Worm (Caenorhabditis elegans) whole organism, young adult: ENCODE results near the gene slc-25A10.

Experiments
- F22D6.2 ChIP-seq: sonication (generic microtip); optimal IDR thresholded peaks from 2 replicates; lab custom pipeline; 2016; ENCODE audit warnings: mild to moderate bottlenecking, missing genetic modification characterization, missing compliant biosample characterization
- F37B4.10 ChIP-seq: fragments of 200-800 bp; sonication (Bioruptor generic); IDR thresholded peaks from 2 replicates; pipeline ENCODE4 v1.3.6; 2022; ENCODE audit warnings: missing genetic modification characterization, missing compliant biosample characterization
- F57A8.1 ChIP-seq: fragments of 200-800 bp; sonication (Bioruptor generic); optimal IDR thresholded peaks from 2 replicates; lab custom pipeline; 2018; ENCODE audit warnings: mild to moderate bottlenecking, missing genetic modification characterization, moderate library complexity, missing compliant biosample characterization
- K11D2.4 ChIP-seq: fragments of 200-800 bp; sonication (Bioruptor generic); IDR thresholded peaks from 2 replicates; pipeline ENCODE4 v1.3.6; 2022; ENCODE audit warnings: missing genetic modification reagents, missing genetic modification characterization, missing compliant biosample characterization
- K12H6.12 ChIP-seq: fragments of 200-800 bp; sonication (Bioruptor generic); optimal IDR thresholded peaks from 2 replicates; lab custom pipeline; 2018; ENCODE audit warnings: mild to moderate bottlenecking, missing genetic modification characterization, missing compliant biosample characterization
- Y56A3A.18 ChIP-seq: fragments of 200-800 bp; sonication (Bioruptor generic); IDR thresholded peaks from 2 replicates; pipeline ENCODE4 v1.3.6; 2022; ENCODE audit warnings: missing genetic modification reagents, missing genetic modification characterization, missing compliant biosample characterization
- Y79H2A.3 ChIP-seq: fragments of 200-800 bp; sonication (Bioruptor generic); conservative IDR thresholded peaks from 2 replicates; pipeline ENCODE4 v1.3.6; 2022; ENCODE audit warnings: missing genetic modification reagents, missing genetic modification characterization, missing compliant biosample characterization
- akir-1 ChIP-seq: fragments of 200-800 bp; sonication (Bioruptor generic); optimal IDR thresholded peaks from 2 replicates; lab custom pipeline; 2018; ENCODE audit warnings: mild to moderate bottlenecking, missing genetic modification characterization, moderate library complexity, missing compliant biosample characterization
- ama-1 ChIP-seq, 3 experiments: fragments of 150-350 bp in 1 of 3; sonication (generic microtip) in 2 of 3; optimal IDR thresholded peaks; 2 replicates each; lab custom pipeline; 2014 to 2018; ENCODE audit warnings: missing biosample characterization in 2 of 3, missing genetic modification characterization in 2 of 3, missing genetic modification reagents in 2 of 3
- aptf-2 ChIP-seq: fragments of 200-800 bp; sonication (Bioruptor generic); conservative IDR thresholded peaks from 2 replicates; pipeline ENCODE4 v1.3.6; 2022; ENCODE audit warnings: missing genetic modification reagents, missing genetic modification characterization, missing compliant biosample characterization
- atf-7 ChIP-seq: sonication (generic microtip); optimal IDR thresholded peaks from 2 replicates; lab custom pipeline; 2017; ENCODE audit warnings: mild to moderate bottlenecking, missing genetic modification characterization, missing compliant biosample characterization
- attf-3 ChIP-seq: fragments of 200-800 bp; sonication (Bioruptor generic); conservative IDR thresholded peaks from 2 replicates; pipeline ENCODE4 v1.3.6; 2022; ENCODE audit warnings: missing genetic modification reagents, missing genetic modification characterization, missing compliant biosample characterization
- bed-1 ChIP-seq: fragments of 200-800 bp; sonication (Bioruptor generic); IDR thresholded peaks from 2 replicates; pipeline ENCODE4 v1.3.6; 2022; ENCODE audit warnings: missing genetic modification reagents, missing genetic modification characterization, missing compliant biosample characterization
- ccch-3 ChIP-seq: fragments of 200-800 bp; sonication (Bioruptor generic); optimal IDR thresholded peaks from 2 replicates; lab custom pipeline; 2018; ENCODE audit warnings: mild to moderate bottlenecking, missing genetic modification characterization, missing compliant biosample characterization
- ceh-27 ChIP-seq: fragments of 200-800 bp; sonication (Bioruptor generic); optimal IDR thresholded peaks from 2 replicates; lab custom pipeline; 2018; ENCODE audit warnings: mild to moderate bottlenecking, missing genetic modification characterization, moderate library complexity, missing compliant biosample characterization
- ceh-79 ChIP-seq: sonication (generic microtip); optimal IDR thresholded peaks from 2 replicates; lab custom pipeline; 2017; ENCODE audit warnings: mild to moderate bottlenecking, missing genetic modification characterization, missing compliant biosample characterization
- ceh-91 ChIP-seq: fragments of 200-800 bp; sonication (Bioruptor generic); IDR thresholded peaks from 2 replicates; pipeline ENCODE4 v1.3.6; 2022; ENCODE audit warnings: missing genetic modification reagents, missing genetic modification characterization, missing compliant biosample characterization
- die-1 ChIP-seq: sonication (generic microtip); optimal IDR thresholded peaks from 2 replicates; lab custom pipeline; 2016; ENCODE audit warnings: missing genotype, mild to moderate bottlenecking, missing genetic modification characterization, missing compliant biosample characterization
- dox-1 ChIP-seq: fragments of 200-800 bp; sonication (Bioruptor generic); IDR thresholded peaks from 2 replicates; pipeline ENCODE4 v1.3.6; 2022; ENCODE audit warnings: missing genetic modification reagents, missing genetic modification characterization, missing compliant biosample characterization
- egl-44 ChIP-seq: fragments of 200-800 bp; sonication (Bioruptor generic); IDR thresholded peaks from 2 replicates; pipeline ENCODE4 v1.3.6; 2022; ENCODE audit warnings: missing genetic modification reagents, missing genetic modification characterization, missing compliant biosample characterization
- fkh-3 ChIP-seq: sonication (generic microtip); optimal IDR thresholded peaks from 2 replicates; lab custom pipeline; 2016; ENCODE audit warnings: mild to moderate bottlenecking, missing genetic modification characterization, missing compliant biosample characterization
- hrde-1 ChIP-seq: sonication (generic microtip); optimal IDR thresholded peaks from 2 replicates; lab custom pipeline; 2016; ENCODE audit warnings: missing genetic modification characterization, mild to moderate bottlenecking, missing compliant biosample characterization, moderate library complexity, missing genotype, missing genetic modification reagents, borderline replicate concordance
- hsf-1 ChIP-seq: fragments of 200-800 bp; sonication (Bioruptor generic); IDR thresholded peaks from 2 replicates; pipeline ENCODE4 v1.3.6; 2022; ENCODE audit warnings: missing genetic modification reagents, missing genetic modification characterization, missing compliant biosample characterization
- lag-1 ChIP-seq: fragments of 200-800 bp; sonication (Bioruptor generic); IDR thresholded peaks from 2 replicates; pipeline ENCODE4 v1.3.6; 2022; ENCODE audit warnings: missing genetic modification reagents, missing genetic modification characterization, missing compliant biosample characterization
- lin-35 ChIP-seq, 3 experiments: fragments of 150-350 bp in 2 of 3; sonication (generic microtip) in 1 of 3; optimal IDR thresholded peaks; 2 replicates each; lab custom pipeline; 2014 to 2018; ENCODE audit warnings: missing biosample characterization in 3 of 3, missing genetic modification characterization in 3 of 3, missing genetic modification reagents in 3 of 3
- lin-40 ChIP-seq: sonication (generic microtip); optimal IDR thresholded peaks from 2 replicates; lab custom pipeline; 2016; ENCODE audit warnings: missing genetic modification characterization, mild to moderate bottlenecking, missing compliant biosample characterization, missing genotype, missing genetic modification reagents
- lir-1 ChIP-seq: fragments of 200-800 bp; sonication (Bioruptor generic); conservative IDR thresholded peaks from 2 replicates; pipeline ENCODE4 v1.3.6; 2022; ENCODE audit warnings: missing genetic modification reagents, missing genetic modification characterization, missing compliant biosample characterization
- lsl-1 ChIP-seq: fragments of 200-800 bp; sonication (Bioruptor generic); optimal IDR thresholded peaks from 2 replicates; lab custom pipeline; 2018; ENCODE audit warnings: mild to moderate bottlenecking, missing genetic modification characterization, moderate library complexity, missing compliant biosample characterization
- madf-10 ChIP-seq: sonication (generic microtip); optimal IDR thresholded peaks from 2 replicates; lab custom pipeline; 2016; ENCODE audit warnings: mild to moderate bottlenecking, missing genetic modification characterization, missing compliant biosample characterization
- madf-3 ChIP-seq: fragments of 200-800 bp; sonication (Bioruptor generic); IDR thresholded peaks from 2 replicates; pipeline ENCODE4 v1.3.6; 2022; ENCODE audit warnings: missing genetic modification reagents, missing genetic modification characterization, missing compliant biosample characterization
- mes-4 ChIP-seq: sonication (generic microtip); optimal IDR thresholded peaks from 2 replicates; lab custom pipeline; 2016; ENCODE audit warnings: missing genotype, missing genetic modification characterization, missing compliant biosample characterization
- pbrm-1 ChIP-seq: fragments of 200-800 bp; sonication (Bioruptor generic); IDR thresholded peaks from 2 replicates; pipeline ENCODE4 v1.3.6; 2022; ENCODE audit warnings: missing genetic modification reagents, missing genetic modification characterization, missing compliant biosample characterization
- sdz-38 ChIP-seq: sonication (generic microtip); optimal IDR thresholded peaks from 2 replicates; lab custom pipeline; 2016; ENCODE audit warnings: missing genotype, missing genetic modification characterization, missing compliant biosample characterization
- sea-2 ChIP-seq: fragments of 200-800 bp; sonication (Bioruptor generic); IDR thresholded peaks from 2 replicates; pipeline ENCODE4 v1.3.6; 2022; ENCODE audit warnings: missing genetic modification characterization, missing compliant biosample characterization
- snpc-3.4 ChIP-seq: sonication (generic microtip); optimal IDR thresholded peaks from 2 replicates; lab custom pipeline; 2017; ENCODE audit warnings: missing genetic modification characterization, mild to moderate bottlenecking, missing compliant biosample characterization, antibody characterized with exemption, moderate library complexity, missing genotype, missing genetic modification reagents
- snpc-4 ChIP-seq, 5 experiments: fragments of 150-350 bp in 1 of 5; sonication (generic microtip) in 4 of 5; optimal IDR thresholded peaks; 2 replicates each; lab custom pipeline; 2014 to 2018; ENCODE audit warnings: missing genetic modification characterization in 5 of 5, missing biosample characterization in 3 of 5, antibody characterized with exemption in 2 of 5, mild to moderate bottlenecking in 2 of 5, missing compliant biosample characterization in 2 of 5, missing genotype in 2 of 5, moderate library complexity in 2 of 5, missing genetic modification reagents in 1 of 5
- tbx-9 ChIP-seq: sonication (generic microtip); optimal IDR thresholded peaks from 2 replicates; lab custom pipeline; 2016; ENCODE audit warnings: borderline replicate concordance, missing genetic modification characterization, inconsistent platforms, missing compliant biosample characterization
- ztf-6 ChIP-seq: fragments of 200-800 bp; sonication (Bioruptor generic); IDR thresholded peaks from 2 replicates; pipeline ENCODE4 v1.3.6; 2022; ENCODE audit warnings: missing genetic modification reagents, missing genetic modification characterization, missing compliant biosample characterization

The slc-25A10 gene

ce11 chrX:6702249-6702648 lies 23.2 kb downstream of the slc-25A10 start, which contains the start of gene acr-2:
Gene acr-2 (plus strand): TSS chrX:6702549.
- TF ChIP-seq K11D2.4 (GFP tag; lab: Robert Waterston, UW) (0 out of 2 replicates have a peak, but pooled peaks have one; percentile 20), hsf-1 (0 out of 2 replicates have a peak, but pooled peaks have one; percentile 33), sea-2 (GFP tag; lab: Robert Waterston, UW) (0 out of 2 replicates have a peak, but pooled peaks have one; percentile 30), dox-1 (GFP tag; lab: Robert Waterston, UW) (no peak)
- TF ChIP-seq, all 124 proteins: peak for 3

ce11 chrX:6698267-6698666 lies 27.2 kb downstream of the slc-25A10 start, which contains the start of the genes F38B6.7 and F38B6.2:
Gene F38B6.7 (minus strand): TSS chrX:6698367.
Gene F38B6.2 (plus strand): TSS chrX:6698533.
- no peak for TF ChIP-seq Y79H2A.3
- TF ChIP-seq F57A8.1, result no peak
- TF ChIP-seq fkh-3 (tag; lab: Kevin White, UChicago), result no peak
- no peak for TF ChIP-seq snpc-3.4 (tag; lab: Kevin White, UChicago)
- no peak for TF ChIP-seq ceh-91 (GFP tag; lab: Robert Waterston, UW)
- no peak for TF ChIP-seq K12H6.12
- no peak for TF ChIP-seq attf-3
- no peak for TF ChIP-seq akir-1 (GFP tag; lab: Kevin White, UChicago)
- TF ChIP-seq pbrm-1 (GFP tag; lab: Robert Waterston, UW), result no peak
- TF ChIP-seq hrde-1 (tag; lab: Kevin White, UChicago), result no peak
- no peak for TF ChIP-seq snpc-4 (GFP tag; optimal IDR thresholded peaks at IDR 0.05; lab: Kevin White, UChicago)
- no peak for TF ChIP-seq snpc-4 (tag; optimal IDR thresholded peaks at IDR 0.05; lab: Kevin White, UChicago)
- TF ChIP-seq ccch-3 (GFP tag; lab: Kevin White, UChicago), result no peak
- no peak for TF ChIP-seq madf-10
- TF ChIP-seq bed-1, result no peak
- no peak for TF ChIP-seq madf-3
- no peak for TF ChIP-seq tbx-9 (tag; lab: Kevin White, UChicago)
- no peak for TF ChIP-seq F37B4.10 (GFP tag; lab: Robert Waterston, UW)
- no peak for TF ChIP-seq ama-1 (optimal IDR thresholded peaks at IDR 0.05; lab: Kevin White, UChicago)
- no peak for TF ChIP-seq ama-1 (GFP tag; optimal IDR thresholded peaks at IDR 0.05; lab: Kevin White, UChicago)
- no peak for TF ChIP-seq lir-1 (GFP tag; lab: Robert Waterston, UW)
- no peak for TF ChIP-seq aptf-2 (GFP tag; lab: Robert Waterston, UW)
- TF ChIP-seq, all 124 proteins: peak for 0

- TF ChIP-seq lir-1 (GFP tag; lab: Robert Waterston, UW), result no peak
- TF ChIP-seq snpc-3.4 (tag; lab: Kevin White, UChicago), result no peak
- TF ChIP-seq lag-1 (GFP tag; lab: Robert Waterston, UW), result no peak
- no peak for TF ChIP-seq ccch-3 (GFP tag; lab: Kevin White, UChicago)
- TF ChIP-seq atf-7, result no peak
- no peak for TF ChIP-seq mes-4 (tag; lab: Kevin White, UChicago)
- no peak for TF ChIP-seq Y56A3A.18 (GFP tag; lab: Robert Waterston, UW)
- no peak for TF ChIP-seq ceh-79 (tag; lab: Kevin White, UChicago)
- no peak for TF ChIP-seq sdz-38
- TF ChIP-seq ztf-6 (GFP tag; lab: Robert Waterston, UW), result no peak
- TF ChIP-seq lin-35 (GFP tag; optimal IDR thresholded peaks at IDR 0.05; lab: Kevin White, UChicago), result no peak
These were observed 32.1 kb downstream of the slc-25A10 start, which contains the start of gene F38B6.3 for ce11 chrX:6693331-6693730. Gene F38B6.3 (plus strand): TSS chrX:6693631.

- TF ChIP-seq ceh-27 (GFP tag; lab: Kevin White, UChicago), result no peak
- no peak for TF ChIP-seq lsl-1
- no peak for TF ChIP-seq die-1 (tag; lab: Kevin White, UChicago)
- no peak for TF ChIP-seq Y79H2A.3
- TF ChIP-seq F22D6.2, result no peak
- TF ChIP-seq egl-44 (GFP tag; lab: Robert Waterston, UW), result no peak
- TF ChIP-seq bed-1, result no peak
- no peak for TF ChIP-seq lin-40 (tag; lab: Kevin White, UChicago)
These were observed 32.6 kb downstream of the slc-25A10 start for ce11 chrX:6692896-6693295.
